Worm (Caenorhabditis elegans): ENCODE data around the gene sad-1.
A peak's percentile ranks its signal among the peaks of the same experiment; 100 is the strongest.

sad-1 gene

DNA sequence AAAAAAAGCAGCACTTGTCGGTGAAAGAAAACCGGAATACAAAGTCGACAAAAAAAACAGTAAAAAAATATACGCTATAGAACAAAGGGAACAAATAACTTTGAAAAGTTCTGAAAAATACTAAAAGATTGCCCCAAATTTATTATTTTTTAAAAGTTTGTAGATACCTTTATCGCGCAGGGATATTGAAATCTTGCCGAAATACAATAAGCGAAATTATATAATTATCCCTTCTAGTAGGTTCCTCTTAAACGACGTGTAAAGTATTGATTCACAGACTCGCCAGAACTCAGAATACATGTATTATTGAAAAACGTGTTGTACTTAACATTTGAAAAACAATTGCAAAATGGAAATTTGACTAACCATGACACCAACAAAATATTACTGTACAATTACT, 13.9 kb upstream of the sad-1 start:
- TF ChIP-seq zip-8 (tag; optimal IDR thresholded peaks at IDR 0.05): no peak
- TF ChIP-seq nhr-2 (tag; optimal IDR thresholded peaks at IDR 0.05): no peak
- TF ChIP-seq mep-1 (tag; optimal IDR thresholded peaks at IDR 0.05): no peak
- TF ChIP-seq M03D4.4 (tag; optimal IDR thresholded peaks at IDR 0.05): no peak
- no peak for TF ChIP-seq lin-32 (GFP tag; optimal IDR thresholded peaks at IDR 0.05)
- peak; percentile 93 for TF ChIP-seq nhr-237 (tag; optimal IDR thresholded peaks at IDR 0.05)
- TF ChIP-seq ceh-43 (GFP tag; optimal IDR thresholded peaks at IDR 0.05): no peak
- TF ChIP-seq sptf-1 (tag; optimal IDR thresholded peaks at IDR 0.05): peak; percentile 42
- TF ChIP-seq unc-120 (tag; optimal IDR thresholded peaks at IDR 0.05; ENCODE audit: poor library complexity, severe bottlenecking): no peak
- TF ChIP-seq ces-1 (GFP tag; optimal IDR thresholded peaks at IDR 0.05): peak; percentile 91
- TF ChIP-seq lsy-2 (tag; optimal IDR thresholded peaks at IDR 0.05): peak; percentile 49

DNA sequence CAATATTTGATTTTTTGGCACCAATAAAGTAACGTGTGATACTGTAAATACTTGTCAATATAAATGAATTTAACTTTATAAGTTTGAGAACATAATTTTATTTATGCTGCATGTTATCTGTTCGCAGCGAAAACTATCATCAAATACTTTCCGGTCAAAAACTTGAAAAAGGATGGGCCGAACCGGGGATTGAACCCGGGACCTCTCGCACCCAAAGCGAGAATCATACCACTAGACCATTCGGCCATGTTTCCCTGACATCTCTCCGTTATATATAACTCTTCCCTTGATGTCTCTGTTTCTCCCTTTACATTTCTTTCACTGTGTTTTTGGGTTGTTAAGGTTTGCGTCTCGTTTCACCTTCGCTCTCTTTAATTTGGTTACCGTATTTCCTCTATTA, 11.3 kb upstream of the sad-1 start:
- no peak for TF ChIP-seq unc-39 (tag; optimal IDR thresholded peaks at IDR 0.05)
- TF ChIP-seq M03D4.4 (tag; optimal IDR thresholded peaks at IDR 0.05): peak; percentile 79
- TF ChIP-seq lin-32 (GFP tag; optimal IDR thresholded peaks at IDR 0.05): peak; percentile 67
- TF ChIP-seq pha-4 (tag; optimal IDR thresholded peaks at IDR 0.05): no peak
- peak; percentile 87 for TF ChIP-seq mls-2 (tag; optimal IDR thresholded peaks at IDR 0.05)
- peak; percentile 14 for TF ChIP-seq ces-1 (GFP tag; optimal IDR thresholded peaks at IDR 0.05)
- TF ChIP-seq nhr-76 (tag; optimal IDR thresholded peaks at IDR 0.05): no peak
- peak; percentile 47 for TF ChIP-seq nhr-28 (tag; optimal IDR thresholded peaks at IDR 0.05)
- peak; percentile 8 for TF ChIP-seq lsy-2 (tag; optimal IDR thresholded peaks at IDR 0.05)
- TF ChIP-seq unc-120 (tag; optimal IDR thresholded peaks at IDR 0.05; ENCODE audit: poor library complexity, severe bottlenecking): peak; percentile 86
- TF ChIP-seq mab-5 (tag; optimal IDR thresholded peaks at IDR 0.05): no peak
- TF ChIP-seq blmp-1 (tag; optimal IDR thresholded peaks at IDR 0.05): no peak
- TF ChIP-seq sem-2 (GFP tag; optimal IDR thresholded peaks at IDR 0.05): peak; percentile 72
- TF ChIP-seq nhr-12 (tag; optimal IDR thresholded peaks at IDR 0.05): no peak
- peak; percentile 82 for TF ChIP-seq ceh-43 (GFP tag; optimal IDR thresholded peaks at IDR 0.05)
- peak; percentile 79 for TF ChIP-seq bed-3 (GFP tag; optimal IDR thresholded peaks at IDR 0.05)
- peak; percentile 87 for TF ChIP-seq sptf-1 (tag; optimal IDR thresholded peaks at IDR 0.05)
- TF ChIP-seq mep-1 (tag; optimal IDR thresholded peaks at IDR 0.05): peak; percentile 35
- TF ChIP-seq cnd-1 (tag; optimal IDR thresholded peaks at IDR 0.05): peak; percentile 90
- peak; percentile 53 for TF ChIP-seq tbx-8 (GFP tag; optimal IDR thresholded peaks at IDR 0.05)
- peak; percentile 39 for TF ChIP-seq flh-1 (GFP tag; optimal IDR thresholded peaks at IDR 0.05)
- peak; percentile 80 for TF ChIP-seq ceh-83 (GFP tag; optimal IDR thresholded peaks at IDR 0.05)
- TF ChIP-seq elt-3 (tag; optimal IDR thresholded peaks at IDR 0.05): no peak
- peak; percentile 44 for TF ChIP-seq ham-2 (GFP tag; optimal IDR thresholded peaks at IDR 0.05)
- no peak for TF ChIP-seq ztf-11 (tag; optimal IDR thresholded peaks at IDR 0.05)
- TF ChIP-seq zip-8 (tag; optimal IDR thresholded peaks at IDR 0.05): no peak
- TF ChIP-seq ceh-39 (tag; optimal IDR thresholded peaks at IDR 0.05): no peak
- no peak for TF ChIP-seq nhr-2 (tag; optimal IDR thresholded peaks at IDR 0.05)
- peak; percentile 84 for TF ChIP-seq drap-1 (GFP tag; optimal IDR thresholded peaks at IDR 0.05)
- no peak for TF ChIP-seq hlh-1 (tag; optimal IDR thresholded peaks at IDR 0.05)
- no peak for TF ChIP-seq nhr-237 (tag; optimal IDR thresholded peaks at IDR 0.05)
- TF ChIP-seq snpc-4 (tag; optimal IDR thresholded peaks at IDR 0.05): no peak
- peak; percentile 17 for TF ChIP-seq lin-13 (tag; optimal IDR thresholded peaks at IDR 0.05)
- no peak for TF ChIP-seq elt-1 (tag; optimal IDR thresholded peaks at IDR 0.05; ENCODE audit: borderline replicate concordance, insufficient read depth)
- peak; percentile 29 for TF ChIP-seq unc-62 (GFP tag; optimal IDR thresholded peaks at IDR 0.05)

DNA sequence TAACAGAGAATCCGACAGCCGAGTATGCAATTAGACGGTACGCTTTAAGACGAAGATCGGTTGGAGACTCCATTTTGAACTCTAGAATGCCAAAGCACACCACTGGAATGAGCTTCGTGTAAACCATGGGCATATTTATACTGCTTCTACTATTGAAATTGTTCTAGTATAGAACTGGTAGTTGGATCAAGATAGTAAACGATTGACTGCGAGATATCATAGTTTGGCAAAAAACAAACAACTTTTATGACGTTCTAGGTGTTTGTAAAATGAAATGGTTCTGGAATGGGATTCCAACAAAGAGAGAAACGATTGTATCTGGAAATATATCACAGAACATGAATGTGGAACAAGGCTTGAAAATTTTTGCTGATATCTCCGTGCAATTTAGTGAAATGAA, 10.5 kb upstream of the sad-1 start, which contains the start of gene col-185:
col-185 (minus strand) TSS at position 101 of the 400 bp plus-strand sequence.
- no peak for TF ChIP-seq unc-39 (tag; optimal IDR thresholded peaks at IDR 0.05)
- no peak for TF ChIP-seq sem-2 (GFP tag; optimal IDR thresholded peaks at IDR 0.05)
- TF ChIP-seq ceh-83 (GFP tag; optimal IDR thresholded peaks at IDR 0.05): no peak
- no peak for TF ChIP-seq elt-1 (tag; optimal IDR thresholded peaks at IDR 0.05; ENCODE audit: borderline replicate concordance, insufficient read depth)
